Fruit fly (Drosophila melanogaster): ENCODE data around the gene CG31517.

Gene CG31517

DNA sequence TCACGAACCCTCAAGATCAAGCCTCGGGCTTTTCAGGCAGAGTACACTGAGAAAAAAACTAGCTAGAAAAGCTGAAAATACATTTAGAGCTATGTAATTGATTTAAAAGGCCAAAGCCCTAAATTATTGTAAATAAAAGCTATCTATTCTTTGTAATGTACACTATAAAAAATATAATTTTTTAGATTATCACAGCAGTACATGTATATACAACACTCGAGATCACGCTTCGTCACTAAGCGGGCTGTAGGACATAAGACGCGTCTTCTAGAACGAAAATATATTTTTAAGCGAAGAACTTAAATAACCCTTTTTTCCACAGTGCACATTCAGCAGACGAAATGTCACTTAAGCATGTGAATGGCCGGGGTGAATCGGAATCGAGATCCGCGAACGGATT is 6.8 kb upstream of the CG31517 start:
- TF ChIP-seq sens (GFP tag) (peak; percentile 47), Vsx1 (GFP tag; optimal IDR thresholded peaks at IDR 0.05) (no peak), lola (GFP tag; optimal IDR thresholded peaks at IDR 0.05) (peak in 1 of 3 experiments; percentile 12), fd96Cb (tag; optimal IDR thresholded peaks at IDR 0.05) (no peak), CG10979 (tag; optimal IDR thresholded peaks at IDR 0.05) (peak; percentile 3), CG9932 (GFP tag; IDR thresholded peaks at IDR 0.05) (no peak), CG32767 (GFP tag; IDR thresholded peaks at IDR 0.05) (no peak), CG2712 (tag; optimal IDR thresholded peaks at IDR 0.05) (peak; percentile 17), Ets65A (GFP tag) (no peak), CG3847 (GFP tag; IDR thresholded peaks at IDR 0.05) (no peak), Lpt (GFP tag; optimal IDR thresholded peaks at IDR 0.05) (no peak), phol (tag; optimal IDR thresholded peaks at IDR 0.05) (peak; percentile 1), Blimp-1 (GFP tag; optimal IDR thresholded peaks at IDR 0.05) (peak; percentile 4), nom (GFP tag; optimal IDR thresholded peaks at IDR 0.05) (peak; percentile 0), gem (tag; optimal IDR thresholded peaks at IDR 0.05) (peak; percentile 29), lbe (GFP tag; optimal IDR thresholded peaks at IDR 0.05) (peak; percentile 18), dmrt11E (tag; optimal IDR thresholded peaks at IDR 0.05) (peak; percentile 41), prd (optimal IDR thresholded peaks at IDR 0.05) (no peak), prd (GFP tag; IDR thresholded peaks at IDR 0.05) (peak; percentile 24; the same call in 1 of the 3 replicates), CG14710 (tag; optimal IDR thresholded peaks at IDR 0.05) (peak; percentile 9), CG7786 (GFP tag; optimal IDR thresholded peaks at IDR 0.05) (no peak), gt (GFP tag; IDR thresholded peaks at IDR 0.05) (no peak), CG4424 (GFP tag; optimal IDR thresholded peaks at IDR 0.05) (peak; percentile 0)

DNA sequence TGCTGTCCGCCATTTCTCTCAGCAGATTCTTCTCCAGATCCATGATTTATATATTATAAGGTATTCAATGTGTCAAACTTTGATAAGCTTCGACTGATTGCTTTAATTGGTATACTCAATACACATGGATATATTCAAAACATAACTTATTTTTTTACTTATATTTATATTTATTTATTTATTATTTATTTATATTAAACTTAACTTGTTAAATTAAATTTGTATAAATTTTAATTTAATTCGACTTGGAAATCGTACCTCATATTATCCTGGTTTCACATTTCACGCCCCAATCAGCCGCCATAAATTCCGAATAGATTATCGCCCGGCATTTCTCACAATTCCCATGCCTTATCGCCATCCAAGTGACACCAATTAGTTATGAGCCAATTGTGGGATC is 4.9 kb upstream of the CG31517 start, which contains the start of gene Art9:
Gene Art9 (minus strand): TSS at position 101 of the 400 bp plus-strand sequence.
- TF ChIP-seq ranshi (GFP tag; IDR thresholded peaks at IDR 0.05) (no peak), CG6791 (GFP tag; IDR thresholded peaks at IDR 0.05; ENCODE audit: partially characterized antibody) (no peak), slbo (GFP tag; IDR thresholded peaks at IDR 0.05) (no peak), maf-S (GFP tag; optimal IDR thresholded peaks at IDR 0.05) (no peak)

DNA sequence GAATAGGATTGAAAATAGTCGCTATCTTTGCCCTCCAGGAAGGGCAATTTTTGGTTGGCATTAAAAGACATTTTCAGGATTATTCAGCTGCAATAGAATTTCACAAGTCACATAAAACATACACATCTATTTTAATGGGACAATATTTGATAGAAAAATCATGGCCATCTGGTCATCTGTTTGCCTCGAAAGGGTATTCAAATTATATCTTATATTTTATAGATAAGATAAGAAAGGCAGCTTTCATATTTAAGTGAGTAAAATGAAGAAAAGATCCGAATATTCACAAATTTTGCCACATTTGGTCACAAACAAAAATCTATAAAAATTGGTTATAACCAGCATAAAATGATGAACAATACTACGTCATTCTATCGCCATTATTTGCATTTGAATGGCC is 2.5 kb upstream of the CG31517 start, which contains the start of gene Art6:
Gene Art6 (minus strand): TSS at position 101 of the 400 bp plus-strand sequence.
- TF ChIP-seq CG7745 (tag; optimal IDR thresholded peaks at IDR 0.05): no peak
- no peak for TF ChIP-seq run (tag; optimal IDR thresholded peaks at IDR 0.05)
- TF ChIP-seq Dll (GFP tag; IDR thresholded peaks at IDR 0.05; ENCODE audit: partially characterized antibody): no peak
- no peak for TF ChIP-seq ftz-f1 (GFP tag; optimal IDR thresholded peaks at IDR 0.05)
- TF ChIP-seq CG3847 (GFP tag; IDR thresholded peaks at IDR 0.05): no peak
- TF ChIP-seq Nf-YC (tag; optimal IDR thresholded peaks at IDR 0.05): no peak
- no peak for TF ChIP-seq Side (GFP tag; optimal IDR thresholded peaks at IDR 0.05)

DNA sequence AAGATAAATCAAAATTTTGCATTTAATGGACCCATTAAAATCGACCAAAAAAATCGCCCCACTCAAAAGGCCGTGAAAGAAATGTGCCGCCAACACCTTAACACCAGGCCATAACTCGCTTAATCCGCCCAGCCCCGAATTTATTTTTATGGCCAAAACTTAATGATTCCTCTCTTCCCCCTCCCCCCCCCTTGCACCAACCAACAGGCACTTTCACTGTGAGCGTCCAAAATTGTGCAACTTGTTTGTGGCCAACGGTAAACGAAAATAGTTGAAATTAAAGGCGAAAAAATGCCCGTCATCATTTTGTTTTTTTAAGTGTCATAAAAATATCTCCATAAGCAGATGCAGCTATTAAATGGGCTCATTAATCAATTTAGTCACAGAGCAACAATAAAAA is 2.1 kb upstream of the CG31517 start:
- TF ChIP-seq Bgb (GFP tag; IDR thresholded peaks at IDR 0.05; ENCODE audit: partially characterized antibody) (no peak), crol (GFP tag; IDR thresholded peaks at IDR 0.05) (peak; percentile 52), TFAM (GFP tag; optimal IDR thresholded peaks at IDR 0.05) (no peak), tx (GFP tag; optimal IDR thresholded peaks at IDR 0.05) (no peak), ash1 (GFP tag; optimal IDR thresholded peaks at IDR 0.05) (no peak), Abd-B (GFP tag; optimal IDR thresholded peaks at IDR 0.05) (peak; percentile 13), CG17385 (GFP tag; optimal IDR thresholded peaks at IDR 0.05) (no peak), gro (GFP tag; optimal IDR thresholded peaks at IDR 0.05) (no peak), oc (tag; optimal IDR thresholded peaks at IDR 0.05) (peak; percentile 39), crp (GFP tag; optimal IDR thresholded peaks at IDR 0.05) (no peak), CG17361 (GFP tag; IDR thresholded peaks at IDR 0.05) (no peak), Jarid2 (GFP tag; optimal IDR thresholded peaks at IDR 0.05) (no peak), HLH54F (GFP tag; optimal IDR thresholded peaks at IDR 0.05) (no peak), Blimp-1 (GFP tag; optimal IDR thresholded peaks at IDR 0.05) (peak; percentile 58), vvl (GFP tag; IDR thresholded peaks at IDR 0.05) (peak; percentile 24; the same call in 1 of the 2 replicates), dmrt11E (tag; optimal IDR thresholded peaks at IDR 0.05) (no peak), CG6175 (GFP tag; IDR thresholded peaks at IDR 0.05) (no peak)

Data from whole organism, embryonic.